Fruit fly (Drosophila melanogaster) whole organism, wandering third instar larva: Measurements from ENCODE around the gene santa-maria.
A peak's percentile ranks its signal among the peaks of the same experiment; 100 is the strongest.

ENCODE experiments used
- Abd-B ChIP-seq: fragments of >200 bp; optimal IDR thresholded peaks from 2 replicates; lab custom pipeline; 2017; ENCODE audit warnings: missing biosample characterization, missing genetic modification characterization
- CG32264 ChIP-seq: fragments of 200-800 bp; sonication (Bioruptor generic); optimal IDR thresholded peaks from 2 replicates; lab custom pipeline; 2016; ENCODE audit warnings: missing biosample characterization, missing genetic modification characterization
- CG9705 ChIP-seq: fragments of 200-800 bp; sonication (Bioruptor generic); optimal IDR thresholded peaks from 2 replicates; lab custom pipeline; 2018; ENCODE audit warnings: missing biosample characterization, mild to moderate bottlenecking, missing genetic modification characterization
- CrebA ChIP-seq: fragments of 200-800 bp; sonication (Bioruptor generic); optimal IDR thresholded peaks from 2 replicates; lab custom pipeline; 2016; ENCODE audit warnings: missing biosample characterization, mild to moderate bottlenecking, missing genetic modification characterization, borderline replicate concordance
- Dfd ChIP-seq: fragments of >200 bp; optimal IDR thresholded peaks from 2 replicates; lab custom pipeline; 2017; ENCODE audit warnings: missing biosample characterization, missing genetic modification characterization
- Dif ChIP-seq: fragments of 200-275, 200-300 bp; sonication (Bioruptor generic); optimal IDR thresholded peaks from 2 replicates; lab custom pipeline; 2018; ENCODE audit warnings: missing biosample characterization, missing genetic modification characterization; ENCODE audit not compliant: partially characterized antibody
- GATAd ChIP-seq: sonication (Bioruptor generic); optimal IDR thresholded peaks from 2 replicates; lab custom pipeline; 2016; ENCODE audit warnings: missing biosample characterization, missing genetic modification characterization
- HLH106 ChIP-seq: fragments of 200-800 bp; optimal IDR thresholded peaks from 3 replicates; lab custom pipeline; 2019; ENCODE audit warnings: missing biosample characterization, mild to moderate bottlenecking, missing genetic modification characterization, moderate library complexity
- Hnf4 ChIP-seq: fragments of 200-800 bp; sonication (Bioruptor generic); optimal IDR thresholded peaks from 2 replicates; lab custom pipeline; 2016; ENCODE audit warnings: missing biosample characterization, mild to moderate bottlenecking, missing genetic modification characterization
- Hr83 ChIP-seq: fragments of 200-300 bp; sonication (Bioruptor generic); optimal IDR thresholded peaks from 2 replicates; lab custom pipeline; 2016; ENCODE audit warnings: missing biosample characterization, mild to moderate bottlenecking, missing genetic modification characterization, moderate library complexity; ENCODE audit not compliant: poor library complexity, severe bottlenecking
- Jra ChIP-seq: sonication (Bioruptor generic); optimal IDR thresholded peaks from 2 replicates; lab custom pipeline; 2016; ENCODE audit warnings: missing biosample characterization, missing genetic modification characterization
- Mio ChIP-seq: sonication (Bioruptor generic); optimal IDR thresholded peaks from 2 replicates; lab custom pipeline; 2016; ENCODE audit warnings: missing biosample characterization, missing genetic modification characterization
- Myc ChIP-seq: fragments of >200 bp; optimal IDR thresholded peaks from 2 replicates; lab custom pipeline; 2017
- N ChIP-seq: fragments of >200 bp; optimal IDR thresholded peaks from 2 replicates; lab custom pipeline; 2018; ENCODE audit warnings: missing biosample characterization, missing external identifiers, missing genetic modification characterization
- OdsH ChIP-seq: fragments of 200-800 bp; sonication (Bioruptor generic); optimal IDR thresholded peaks from 2 replicates; lab custom pipeline; 2016; ENCODE audit warnings: missing biosample characterization, mild to moderate bottlenecking, missing genetic modification characterization
- Rel ChIP-seq, 2 experiments: fragments of 200-800 bp; sonication (Bioruptor generic) in 1 of 2; optimal IDR thresholded peaks; 2 replicates in 1 of 2; 3 replicates in 1 of 2; lab custom pipeline; 2016 to 2019; ENCODE audit warnings: mild to moderate bottlenecking in 2 of 2, missing biosample characterization in 2 of 2, missing genetic modification characterization in 2 of 2, moderate library complexity in 1 of 2
- Sp1 ChIP-seq: fragments of 200-800 bp; sonication (Bioruptor generic); optimal IDR thresholded peaks from 3 replicates; lab custom pipeline; 2019; ENCODE audit warnings: missing biosample characterization, mild to moderate bottlenecking, missing genetic modification characterization, moderate library complexity
- Vsx2 ChIP-seq: fragments of 200-300, 225-300 bp; sonication (Bioruptor generic); optimal IDR thresholded peaks from 2 replicates; lab custom pipeline; 2018; ENCODE audit warnings: missing biosample characterization, missing genetic modification characterization; ENCODE audit not compliant: partially characterized antibody
- br ChIP-seq: fragments of 200-800 bp; sonication (Bioruptor generic); optimal IDR thresholded peaks from 2 replicates; lab custom pipeline; 2016; ENCODE audit warnings: missing biosample characterization, missing genetic modification characterization
- brk ChIP-seq: fragments of 200-800 bp; sonication (Bioruptor generic); optimal IDR thresholded peaks from 2 replicates; lab custom pipeline; 2016; ENCODE audit warnings: missing biosample characterization, mild to moderate bottlenecking, missing genetic modification characterization
- dl ChIP-seq, 2 experiments: fragments of 175-275, 200-275 bp in 1 of 2; fragments of 200-275 bp in 1 of 2; sonication (Bioruptor generic); optimal IDR thresholded peaks; lab custom pipeline; 2018; ENCODE audit warnings: mild to moderate bottlenecking in 2 of 2, missing biosample characterization in 2 of 2, missing genetic modification characterization in 2 of 2, moderate library complexity in 2 of 2; ENCODE audit not compliant: partially characterized antibody in 2 of 2, insufficient read depth in 1 of 2
- dmrt93B ChIP-seq: fragments of 200-800 bp; sonication (Bioruptor generic); optimal IDR thresholded peaks from 2 replicates; lab custom pipeline; 2018; ENCODE audit warnings: missing biosample characterization, mild to moderate bottlenecking, missing genetic modification characterization
- dsf ChIP-seq: sonication (Bioruptor generic); optimal IDR thresholded peaks from 2 replicates; lab custom pipeline; 2016; ENCODE audit warnings: missing biosample characterization, missing genetic modification characterization, borderline replicate concordance
- ey ChIP-seq: fragments of 200-800 bp; sonication (Bioruptor generic); optimal IDR thresholded peaks from 2 replicates; lab custom pipeline; 2016; ENCODE audit warnings: missing biosample characterization, missing genetic modification characterization
- foxo ChIP-seq, 2 experiments: fragments of 200-800 bp; sonication (Bioruptor generic); optimal IDR thresholded peaks; 2 replicates in 1 of 2; 3 replicates in 1 of 2; lab custom pipeline; 2016 to 2017; ENCODE audit warnings: missing biosample characterization in 2 of 2, missing genetic modification characterization in 2 of 2
- fru ChIP-seq: fragments of 200-800 bp; sonication (Bioruptor generic); optimal IDR thresholded peaks from 3 replicates; lab custom pipeline; 2016; ENCODE audit warnings: missing biosample characterization, mild to moderate bottlenecking, missing genetic modification characterization
- h ChIP-seq: fragments of 200-800 bp; sonication (Bioruptor generic); optimal IDR thresholded peaks from 3 replicates; lab custom pipeline; 2016; ENCODE audit warnings: missing biosample characterization, mild to moderate bottlenecking, missing genetic modification characterization
- jim ChIP-seq: fragments of 175-275, 200-325 bp; sonication (Bioruptor generic); optimal IDR thresholded peaks from 2 replicates; lab custom pipeline; 2016; ENCODE audit warnings: missing biosample characterization, mild to moderate bottlenecking, missing genetic modification characterization
- lola ChIP-seq: fragments of >200 bp; optimal IDR thresholded peaks from 2 replicates; lab custom pipeline; 2017; ENCODE audit warnings: missing biosample characterization, missing genetic modification characterization
- pan ChIP-seq: fragments of >200 bp; optimal IDR thresholded peaks from 2 replicates; lab custom pipeline; 2017
- psq ChIP-seq: fragments of 200-800 bp; sonication (Bioruptor generic); optimal IDR thresholded peaks from 3 replicates; lab custom pipeline; 2017; ENCODE audit warnings: missing biosample characterization, mild to moderate bottlenecking, missing genetic modification characterization, moderate library complexity
- rgr ChIP-seq: fragments of 200-800 bp; sonication (Bioruptor generic); optimal IDR thresholded peaks from 3 replicates; lab custom pipeline; 2016; ENCODE audit warnings: missing biosample characterization, mild to moderate bottlenecking, missing genetic modification characterization
- sage ChIP-seq: fragments of 200-800 bp; sonication (Bioruptor generic); optimal IDR thresholded peaks from 2 replicates; lab custom pipeline; 2016; ENCODE audit warnings: missing biosample characterization, mild to moderate bottlenecking, missing genetic modification characterization
- sv ChIP-seq: fragments of 200-800 bp; sonication (Bioruptor generic); optimal IDR thresholded peaks from 3 replicates; lab custom pipeline; 2016; ENCODE audit warnings: missing biosample characterization, missing genetic modification characterization
- tai ChIP-seq: sonication (Bioruptor generic); optimal IDR thresholded peaks from 2 replicates; lab custom pipeline; 2016; ENCODE audit warnings: missing biosample characterization, missing genetic modification characterization
- usp ChIP-seq: fragments of >200 bp; optimal IDR thresholded peaks from 2 replicates; lab custom pipeline; 2017; ENCODE audit warnings: missing biosample characterization, missing genetic modification characterization
- woc ChIP-seq: sonication (Bioruptor generic); optimal IDR thresholded peaks from 2 replicates; lab custom pipeline; 2016; ENCODE audit warnings: missing biosample characterization, mild to moderate bottlenecking, missing genetic modification characterization

santa-maria gene

DNA sequence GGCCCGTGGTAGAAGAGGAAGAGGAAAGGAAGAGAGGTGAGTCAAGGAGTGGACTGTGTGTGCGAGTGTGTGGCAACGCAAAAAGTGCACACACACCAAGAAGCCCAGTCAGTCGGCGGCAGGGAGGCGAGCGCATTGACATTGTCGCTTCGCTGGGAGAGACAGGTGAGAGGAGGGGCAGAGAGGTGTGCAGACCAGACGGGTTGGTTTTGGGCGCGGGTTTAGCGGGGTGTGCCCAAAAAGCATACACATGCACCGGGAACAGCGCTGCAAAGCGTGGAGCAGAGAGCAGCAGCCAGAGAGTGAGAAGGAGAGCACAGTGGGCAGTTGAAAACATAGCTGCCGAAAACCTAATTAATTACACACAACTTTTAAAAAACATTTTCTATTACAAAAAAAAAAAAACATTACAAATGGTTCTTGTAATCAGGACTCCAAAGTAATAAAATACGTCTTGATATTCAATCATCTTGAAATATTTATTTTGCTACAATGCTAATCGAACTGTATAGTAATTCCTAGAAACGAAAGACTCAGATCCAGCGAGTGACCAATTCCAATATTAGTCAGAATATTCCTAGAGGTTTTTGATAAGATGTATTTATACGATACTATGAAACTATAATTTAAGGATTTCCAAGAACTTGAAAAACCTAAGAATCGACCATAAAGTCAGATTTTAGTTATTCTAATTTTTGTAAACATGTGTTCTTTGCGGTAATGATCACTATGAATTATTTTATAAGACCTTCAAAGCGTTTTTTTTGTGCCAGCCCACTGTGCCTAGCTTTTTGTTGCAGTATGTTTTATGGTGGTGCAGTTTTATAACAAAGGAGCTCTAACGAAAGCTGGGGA lies 28.4 kb downstream of the santa-maria start:
- no peak for TF ChIP-seq br
- no peak for TF ChIP-seq Myc (lab: Kevin White, UChicago)
- TF ChIP-seq dsf (GFP tag; lab: Kevin White, UChicago) = no peak
- TF ChIP-seq psq (GFP tag; lab: Kevin White, UChicago) = peak; percentile 84
- no peak for TF ChIP-seq Abd-B (GFP tag; lab: Kevin White, UChicago)
- no peak for TF ChIP-seq Mio (GFP tag; lab: Kevin White, UChicago)
- no peak for TF ChIP-seq lola (GFP tag; lab: Kevin White, UChicago)
- no peak for TF ChIP-seq usp (GFP tag; lab: Kevin White, UChicago)
- no peak for TF ChIP-seq Dfd (GFP tag; lab: Kevin White, UChicago)
- TF ChIP-seq CrebA (GFP tag; lab: Kevin White, UChicago) = no peak
- TF ChIP-seq pan (lab: Kevin White, UChicago) = no peak
- peak; percentile 11 for TF ChIP-seq CG9705 (GFP tag; lab: Kevin White, UChicago)
- peak; percentile 64 for TF ChIP-seq HLH106 (tag; lab: Kevin White, UChicago)
- peak; percentile 92 for TF ChIP-seq Dif (GFP tag; lab: Kevin White, UChicago)
- peak; percentile 55 for TF ChIP-seq dmrt93B (GFP tag; lab: Kevin White, UChicago)
- TF ChIP-seq Jra (GFP tag; lab: Kevin White, UChicago) = peak; percentile 94
- peak; percentile 98 for TF ChIP-seq Hr83
- TF ChIP-seq foxo (GFP tag; optimal IDR thresholded peaks at IDR 0.05; lab: Kevin White, UChicago) = peak in 1 of 2 experiments; percentile 74
- no peak for TF ChIP-seq sv (GFP tag; lab: Kevin White, UChicago)
- peak; percentile 69 for TF ChIP-seq ey
- peak; percentile 77 for TF ChIP-seq woc (GFP tag; lab: Kevin White, UChicago)
- TF ChIP-seq jim (GFP tag; lab: Kevin White, UChicago) = peak; percentile 75
- peak; percentile 66 for TF ChIP-seq rgr
- no peak for TF ChIP-seq Rel (GFP tag; optimal IDR thresholded peaks at IDR 0.05; lab: Kevin White, UChicago)
- TF ChIP-seq Rel (tag; optimal IDR thresholded peaks at IDR 0.05; lab: Kevin White, UChicago) = peak; percentile 75
- peak; percentile 66 for TF ChIP-seq Hnf4 (GFP tag; lab: Kevin White, UChicago)
- peak; percentile 23 for TF ChIP-seq N (GFP tag; lab: Kevin White, UChicago)
- no peak for TF ChIP-seq sage (GFP tag; lab: Kevin White, UChicago)
- TF ChIP-seq h (GFP tag; lab: Kevin White, UChicago) = peak; percentile 41
- TF ChIP-seq brk (GFP tag; lab: Kevin White, UChicago) = no peak
- peak; percentile 60 for TF ChIP-seq OdsH (GFP tag; lab: Kevin White, UChicago)
- TF ChIP-seq Vsx2 (GFP tag; lab: Kevin White, UChicago) = peak; percentile 52
- peak; percentile 78 for TF ChIP-seq tai (GFP tag; lab: Kevin White, UChicago)
- peak; percentile 74 for TF ChIP-seq Sp1 (GFP tag; lab: Kevin White, UChicago)
- TF ChIP-seq GATAd (GFP tag; lab: Kevin White, UChicago) = no peak
- TF ChIP-seq CG32264 (GFP tag; lab: Kevin White, UChicago) = no peak
- peak; percentile 64 for TF ChIP-seq fru
- peak; percentile 69 to 73 for TF ChIP-seq dl (GFP tag; optimal IDR thresholded peaks at IDR 0.05; lab: Kevin White, UChicago; ENCODE audit: insufficient read depth in 1 of 2, partially characterized antibody in 2 of 2)
- TF ChIP-seq, all 38 proteins: peak for 22
